Worm (Caenorhabditis elegans) whole organism, L2 larva: ENCODE results near the gene K03H6.4.

Experiments used
- elt-3 ChIP-seq: sonication (generic microtip); optimal IDR thresholded peaks from 2 replicates; lab custom pipeline; 2017; ENCODE audit warnings: missing biosample characterization, missing genetic modification characterization
- nhr-12 ChIP-seq: fragments of 150-350 bp; optimal IDR thresholded peaks from 2 replicates; lab custom pipeline; 2014; ENCODE audit warnings: missing biosample characterization, missing genetic modification characterization
- nhr-77 ChIP-seq: fragments of 150-350 bp; optimal IDR thresholded peaks from 2 replicates; lab custom pipeline; 2014; ENCODE audit warnings: missing biosample characterization, missing genetic modification characterization

- TF ChIP-seq nhr-77: no peak
- no peak for TF ChIP-seq nhr-12
- TF ChIP-seq elt-3: no peak
These were observed 42.5 kb upstream of the K03H6.4 start, which contains the start of gene Y41D4B.15 for ce11 chrIV:1563476-1564131.
